Fruit fly (Drosophila melanogaster): Measurements from ENCODE around the gene ppk14.

Gene ppk14

DNA sequence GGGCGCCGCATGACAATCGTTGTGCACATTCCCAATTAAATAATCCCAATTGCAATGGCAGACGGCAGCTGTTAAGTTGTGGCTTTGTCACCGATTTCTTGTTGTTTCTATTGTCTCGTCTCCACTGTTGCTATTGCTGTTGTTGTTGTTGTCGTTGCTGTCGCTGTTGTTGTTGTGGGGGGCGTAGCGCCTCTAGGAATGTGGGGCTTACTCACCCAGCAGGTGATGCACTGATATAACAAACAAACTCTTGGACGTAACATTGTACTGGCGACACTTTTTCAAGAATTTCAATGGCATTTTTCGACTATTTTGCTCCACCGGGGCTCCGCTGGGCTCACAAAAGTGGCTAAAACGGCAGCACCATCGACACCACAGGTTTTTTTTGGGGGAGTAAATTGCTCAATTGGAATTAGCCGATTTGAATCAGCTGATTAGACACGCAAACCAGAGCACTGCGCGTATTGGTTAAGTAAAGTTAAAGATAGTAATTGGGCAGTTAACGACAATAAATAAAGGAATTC lies 16.9 kb upstream of the ppk14 start (continued):
- TF ChIP-seq NK7.1 (GFP tag; optimal IDR thresholded peaks at IDR 0.05): no peak
- no peak for TF ChIP-seq CG10462 (GFP tag; optimal IDR thresholded peaks at IDR 0.05)
- no peak for TF ChIP-seq exex (tag; optimal IDR thresholded peaks at IDR 0.05)
- no peak for TF ChIP-seq Fer1 (GFP tag; optimal IDR thresholded peaks at IDR 0.05)
- no peak for TF ChIP-seq CG17186 (GFP tag; optimal IDR thresholded peaks at IDR 0.05)
- TF ChIP-seq Xrp1 (GFP tag; IDR thresholded peaks at IDR 0.05): no peak
- TF ChIP-seq Mes4 (GFP tag; optimal IDR thresholded peaks at IDR 0.05): no peak

DNA sequence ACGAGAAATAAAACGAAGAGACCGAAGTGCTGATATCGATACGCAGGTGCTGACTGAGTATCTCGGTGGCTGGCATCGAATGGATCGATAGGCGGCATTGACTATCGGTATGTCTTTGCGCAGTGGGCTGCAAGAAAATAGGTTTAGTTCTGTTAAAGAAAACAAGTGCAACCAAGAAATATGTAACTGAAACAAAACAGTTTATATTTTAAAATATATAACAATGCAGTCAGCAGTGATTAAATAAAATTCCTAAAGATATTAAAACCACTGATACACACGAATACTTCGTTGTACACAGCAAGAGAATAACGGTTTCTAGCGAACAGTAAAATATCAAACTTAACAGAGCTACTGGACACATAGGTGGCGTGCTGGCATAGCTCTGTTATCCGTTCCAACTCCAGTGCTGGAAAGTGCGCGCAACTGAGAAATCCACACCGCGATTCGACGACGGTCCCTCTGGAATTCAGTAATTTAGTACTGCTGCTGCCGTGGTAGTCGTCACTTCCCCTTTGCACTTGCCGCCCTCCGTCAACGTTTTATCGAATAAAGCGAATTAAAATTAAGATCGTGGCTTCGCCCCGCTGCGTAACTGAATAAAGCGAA lies 16.3 kb upstream of the ppk14 start, which contains the start of the genes Pez and Cpr:
Gene Pez, minus strand, starts transcription at position 305 of the 609 bp plus-strand sequence.
Gene Cpr, plus strand, starts transcription at position 470 of the 609 bp plus-strand sequence.
- TF ChIP-seq CG9797 (GFP tag; optimal IDR thresholded peaks at IDR 0.05) (peak; percentile 80), inv (GFP tag; IDR thresholded peaks at IDR 0.05; ENCODE audit: partially characterized antibody) (peak; percentile 68), Hr51 (GFP tag; optimal IDR thresholded peaks at IDR 0.05) (no peak), insv (GFP tag; optimal IDR thresholded peaks at IDR 0.05) (peak in 1 of 2 experiments; percentile 44), CG17359 (tag; optimal IDR thresholded peaks at IDR 0.05) (no peak), Opbp (GFP tag; IDR thresholded peaks at IDR 0.05; ENCODE audit: partially characterized antibody) (peak; percentile 79), zen2 (GFP tag; IDR thresholded peaks at IDR 0.05; ENCODE audit: partially characterized antibody) (peak; percentile 70; the same call in 1 of the 3 replicates), CG11398 (GFP tag; optimal IDR thresholded peaks at IDR 0.05) (no peak), ftz-f1 (GFP tag; optimal IDR thresholded peaks at IDR 0.05) (no peak), sqz (GFP tag; optimal IDR thresholded peaks at IDR 0.05) (no peak), CG16863 (GFP tag; optimal IDR thresholded peaks at IDR 0.05) (peak; percentile 67), wdn (GFP tag; IDR thresholded peaks at IDR 0.05) (peak; percentile 27; the same call in 1 of the 2 replicates), ewg (GFP tag; optimal IDR thresholded peaks at IDR 0.05) (peak; percentile 19), CG4854 (GFP tag; optimal IDR thresholded peaks at IDR 0.05) (no peak), ems (GFP tag; optimal IDR thresholded peaks at IDR 0.05) (no peak), CG13424 (tag; optimal IDR thresholded peaks at IDR 0.05) (peak; percentile 9), usp (GFP tag; optimal IDR thresholded peaks at IDR 0.05) (no peak), CG9876 (GFP tag; optimal IDR thresholded peaks at IDR 0.05) (no peak), CkIIα-i1 (GFP tag; IDR thresholded peaks at IDR 0.05) (no peak), crc (GFP tag; optimal IDR thresholded peaks at IDR 0.05) (no peak), scrt (GFP tag; optimal IDR thresholded peaks at IDR 0.05) (peak; percentile 32), CG17385 (GFP tag; optimal IDR thresholded peaks at IDR 0.05) (no peak), H15 (GFP tag; IDR thresholded peaks at IDR 0.05) (no peak), Ravus (GFP tag; IDR thresholded peaks at IDR 0.05) (no peak), CG14710 (tag; optimal IDR thresholded peaks at IDR 0.05) (peak; percentile 19), CG12769 (tag; optimal IDR thresholded peaks at IDR 0.05) (no peak), al (GFP tag; IDR thresholded peaks at IDR 0.05) (peak; percentile 10; the same call in 1 of the 2 replicates), Bgb (GFP tag; IDR thresholded peaks at IDR 0.05; ENCODE audit: partially characterized antibody) (peak; percentile 80), phol (tag; optimal IDR thresholded peaks at IDR 0.05) (peak; percentile 17), Oaz (GFP tag; IDR thresholded peaks at IDR 0.05) (no peak), CG11085 (GFP tag; IDR thresholded peaks at IDR 0.05) (no peak), Kr (GFP tag; optimal IDR thresholded peaks at IDR 0.05) (no peak), Fer1 (GFP tag; optimal IDR thresholded peaks at IDR 0.05) (peak; percentile 21), CG17829 (tag; optimal IDR thresholded peaks at IDR 0.05) (peak; percentile 37), tgo (GFP tag; IDR thresholded peaks at IDR 0.05) (no peak), CG12155 (GFP tag; optimal IDR thresholded peaks at IDR 0.05) (no peak), esg (GFP tag; conservative IDR thresholded peaks at IDR 0.05) (no peak), CG17186 (GFP tag; optimal IDR thresholded peaks at IDR 0.05) (peak; percentile 75), sim (GFP tag; IDR thresholded peaks at IDR 0.05) (no peak), dmrt11E (tag; optimal IDR thresholded peaks at IDR 0.05) (peak; percentile 8), Elba2 (GFP tag; optimal IDR thresholded peaks at IDR 0.05) (no peak), PHDP (tag; optimal IDR thresholded peaks at IDR 0.05) (peak; percentile 4), vnd (GFP tag; IDR thresholded peaks at IDR 0.05; ENCODE audit: partially characterized antibody) (peak; percentile 74)
